Worm (Caenorhabditis elegans): ENCODE results near the gene R11D1.3.

The R11D1.3 gene

DNA sequence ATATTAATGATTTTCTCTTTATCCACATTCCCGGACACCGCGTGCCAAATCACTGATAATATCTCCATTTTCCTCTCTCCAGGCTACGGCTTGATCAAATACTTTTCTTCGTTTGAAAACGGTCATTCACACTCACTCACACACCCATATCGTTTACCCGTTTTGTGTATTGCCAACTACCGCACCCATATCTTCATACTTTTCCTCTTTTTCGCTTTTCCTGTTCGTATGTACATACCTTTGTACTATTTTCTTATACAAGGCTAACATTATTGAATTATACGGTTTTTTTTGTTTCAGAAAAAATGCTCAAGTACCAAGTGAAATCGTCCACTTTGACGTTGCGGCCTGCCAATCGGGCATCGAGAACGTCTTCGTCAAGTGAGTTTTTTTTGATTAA, 44.0 kb downstream of the R11D1.3 start, which contains the start of gene W05B10.4:
W05B10.4 (plus strand) TSS at position 301 of the 400 bp plus-strand sequence.
- TF ChIP-seq ztf-29 (GFP tag; IDR thresholded peaks at IDR 0.05): no peak
- TF ChIP-seq ztf-23 (GFP tag; IDR thresholded peaks at IDR 0.05): no peak
- TF ChIP-seq T22C8.4 (GFP tag; IDR thresholded peaks at IDR 0.05): no peak
- TF ChIP-seq cog-1 (tag; optimal IDR thresholded peaks at IDR 0.05): no peak
- no peak for TF ChIP-seq ref-1 (GFP tag; conservative IDR thresholded peaks at IDR 0.05)
- TF ChIP-seq tab-1 (GFP tag; IDR thresholded peaks at IDR 0.05): no peak
- no peak for TF ChIP-seq klf-2 (GFP tag; conservative IDR thresholded peaks at IDR 0.05)
- TF ChIP-seq med-1 (GFP tag; optimal IDR thresholded peaks at IDR 0.05; ENCODE audit: insufficient read depth): no peak
- no peak for TF ChIP-seq flt-1 (GFP tag; IDR thresholded peaks at IDR 0.05)

DNA sequence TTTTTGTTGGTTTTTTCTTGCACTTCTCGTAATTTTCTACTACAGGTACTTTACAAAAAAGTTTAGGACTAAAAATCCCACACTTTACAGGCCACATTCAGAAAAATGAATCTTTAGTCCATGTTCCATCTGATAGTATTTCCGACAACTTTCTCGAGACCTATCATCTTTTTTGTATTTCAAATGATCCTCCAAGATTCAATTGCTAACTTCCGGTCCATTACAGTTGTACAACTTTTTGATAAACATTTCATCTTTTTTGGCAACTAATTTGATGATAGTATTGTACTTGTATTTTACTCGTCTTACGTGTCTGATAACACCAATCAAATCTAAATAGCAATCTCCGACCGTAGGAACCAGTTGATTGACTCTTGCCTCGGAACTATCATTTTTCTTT, 44.5 kb downstream of the R11D1.3 start:
- no peak for TF ChIP-seq ztf-23 (GFP tag; IDR thresholded peaks at IDR 0.05)
- TF ChIP-seq ztf-29 (GFP tag; IDR thresholded peaks at IDR 0.05): no peak
- TF ChIP-seq T22C8.4 (GFP tag; IDR thresholded peaks at IDR 0.05): no peak
- TF ChIP-seq klf-2 (GFP tag; conservative IDR thresholded peaks at IDR 0.05): no peak
- no peak for TF ChIP-seq flt-1 (GFP tag; IDR thresholded peaks at IDR 0.05)
- no peak for TF ChIP-seq ref-1 (GFP tag; conservative IDR thresholded peaks at IDR 0.05)
- no peak for TF ChIP-seq tab-1 (GFP tag; IDR thresholded peaks at IDR 0.05)

DNA sequence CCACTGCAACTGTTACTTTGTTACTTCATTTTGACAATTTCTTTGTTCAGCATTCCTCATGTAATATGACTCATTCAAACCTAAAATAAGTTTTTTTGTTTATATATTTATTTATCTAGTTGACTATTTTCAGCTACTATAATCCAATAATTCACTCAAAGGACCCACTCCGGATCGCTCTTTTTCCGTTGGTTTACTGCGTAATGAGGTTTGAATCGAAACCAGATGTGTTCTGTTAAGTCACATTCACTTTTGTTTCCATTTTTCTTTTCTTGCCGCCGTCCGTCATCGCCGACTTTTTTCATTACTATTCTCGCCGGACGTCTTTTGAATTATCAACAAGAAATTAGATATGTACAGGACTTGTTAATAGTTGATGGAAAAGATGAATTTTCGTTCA, 48.5 kb downstream of the R11D1.3 start:
- TF ChIP-seq cog-1 (tag; optimal IDR thresholded peaks at IDR 0.05) (no peak), tab-1 (GFP tag; IDR thresholded peaks at IDR 0.05) (no peak)

- TF ChIP-seq klf-2 (GFP tag; conservative IDR thresholded peaks at IDR 0.05) (no peak), ztf-29 (GFP tag; IDR thresholded peaks at IDR 0.05) (no peak), tab-1 (GFP tag; IDR thresholded peaks at IDR 0.05) (no peak), T22C8.4 (GFP tag; IDR thresholded peaks at IDR 0.05) (no peak), ztf-23 (GFP tag; IDR thresholded peaks at IDR 0.05) (no peak), med-1 (GFP tag; optimal IDR thresholded peaks at IDR 0.05; ENCODE audit: insufficient read depth) (no peak)
These were observed 50.3 kb downstream of the R11D1.3 start, which contains the start of gene W05B10.3 for ce11 chrV:12661619-12662018. Gene W05B10.3 (minus strand): TSS chrV:12661719.

Data from whole organism, midembryonic.